Worm (Caenorhabditis elegans): Measurements from ENCODE around the gene nlp-22.

DNA sequence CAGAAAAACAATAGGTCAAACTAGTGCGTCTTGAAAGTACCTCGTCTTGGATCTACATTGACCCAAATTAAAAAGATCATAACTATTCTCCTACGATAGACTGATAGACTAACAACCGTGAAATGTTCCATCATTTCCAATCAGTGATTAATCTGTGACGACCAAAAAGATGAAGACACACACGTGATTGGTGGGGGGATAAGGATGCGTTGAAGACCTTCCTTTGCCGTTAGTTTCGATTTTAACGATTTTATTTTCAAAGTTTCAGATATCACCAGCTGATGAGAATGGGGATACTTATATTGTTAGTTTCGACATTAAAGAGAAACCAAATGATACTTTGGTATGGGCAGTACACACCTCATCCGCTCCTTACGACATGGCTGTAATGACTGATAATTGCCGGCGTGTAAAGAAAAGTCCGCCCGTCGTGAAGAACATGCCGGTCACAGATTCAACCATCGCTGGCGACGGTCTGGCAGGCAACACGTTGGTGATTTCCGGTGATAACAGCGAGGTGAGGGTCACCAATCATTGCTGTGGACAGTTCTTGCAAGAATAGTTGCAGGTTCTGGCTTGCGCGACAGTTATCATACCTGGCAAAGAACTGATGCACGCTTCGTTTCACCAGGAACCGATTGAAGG, 45.2 kb upstream of the nlp-22 start:
- TF ChIP-seq aly-1 (tag; optimal IDR thresholded peaks at IDR 0.05): no peak
- TF ChIP-seq ama-1 (optimal IDR thresholded peaks at IDR 0.05): no peak
- TF ChIP-seq tbx-11 (GFP tag; IDR thresholded peaks at IDR 0.05): no peak
- no peak for TF ChIP-seq flt-1 (GFP tag; IDR thresholded peaks at IDR 0.05)
- no peak for TF ChIP-seq hnd-1 (tag; optimal IDR thresholded peaks at IDR 0.05)
- TF ChIP-seq ets-7 (tag; optimal IDR thresholded peaks at IDR 0.05): no peak
- no peak for TF ChIP-seq tra-4 (tag; optimal IDR thresholded peaks at IDR 0.05)
- no peak for TF ChIP-seq tbx-37 (GFP tag; conservative IDR thresholded peaks at IDR 0.05)
- no peak for TF ChIP-seq sea-1 (GFP tag; conservative IDR thresholded peaks at IDR 0.05)
- no peak for TF ChIP-seq hmg-4 (GFP tag; optimal IDR thresholded peaks at IDR 0.05)
- no peak for TF ChIP-seq hmbx-1 (tag; optimal IDR thresholded peaks at IDR 0.05)
- no peak for TF ChIP-seq ceh-36 (tag; optimal IDR thresholded peaks at IDR 0.05)

All from whole organism, early embryonic.